Worm (Caenorhabditis elegans): Measurements from ENCODE around the gene F10D2.16.

DNA sequence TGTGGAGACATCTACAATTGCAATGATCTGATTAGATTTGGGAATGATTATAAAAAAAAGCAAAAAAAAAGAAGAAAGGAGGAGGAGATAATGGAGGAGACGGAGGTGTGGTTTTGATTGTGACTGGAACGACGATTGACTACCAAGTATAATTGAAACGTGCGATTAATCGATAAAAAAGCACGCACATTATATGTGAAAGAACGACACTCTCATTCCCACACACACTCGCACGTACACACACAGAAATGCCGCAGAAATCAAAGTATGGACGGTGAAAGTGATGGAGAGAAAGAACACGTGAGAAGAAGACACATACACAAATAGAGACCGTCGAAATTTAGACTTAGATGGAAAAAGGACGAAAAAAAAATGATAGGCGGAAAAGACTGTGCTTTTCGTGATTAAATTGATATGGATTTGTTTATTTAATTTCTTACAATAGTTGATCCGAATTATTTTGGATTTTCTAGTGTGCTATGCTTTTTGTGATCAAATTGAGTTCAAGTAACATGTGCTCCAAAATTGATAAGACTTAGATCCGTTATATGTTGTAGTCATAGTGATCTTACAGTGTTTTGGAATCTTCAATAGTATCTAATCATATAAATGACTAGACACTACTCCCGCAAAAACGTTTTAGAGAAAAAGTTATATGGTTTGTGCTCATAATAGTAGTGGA is 40.2 kb upstream of the F10D2.16 start, which contains the start of gene nhr-135:
- TF ChIP-seq lsy-12 (tag; optimal IDR thresholded peaks at IDR 0.05) (no peak), lin-15B (tag; optimal IDR thresholded peaks at IDR 0.05) (no peak), elt-1 (tag; optimal IDR thresholded peaks at IDR 0.05) (no peak), fkh-2 (tag; optimal IDR thresholded peaks at IDR 0.05) (no peak), R02D3.7 (tag; optimal IDR thresholded peaks at IDR 0.05) (no peak), aly-2 (tag; optimal IDR thresholded peaks at IDR 0.05) (no peak), lin-39 (tag; optimal IDR thresholded peaks at IDR 0.05) (no peak), nhr-11 (tag; optimal IDR thresholded peaks at IDR 0.05) (no peak), ztf-4 (tag; optimal IDR thresholded peaks at IDR 0.05) (no peak), pha-4 (tag; optimal IDR thresholded peaks at IDR 0.05) (peak; percentile 85), nhr-77 (tag; optimal IDR thresholded peaks at IDR 0.05) (no peak), nhr-237 (tag; optimal IDR thresholded peaks at IDR 0.05) (no peak)

Data from whole organism, L3 larva.